Fruit fly (Drosophila melanogaster) S2 (cell line): ENCODE data around the gene CG7201.

ENCODE experiments used
- CG8478 ChIP-seq: fragments of >200 bp; optimal IDR thresholded peaks from 2 replicates; lab custom pipeline; 2018
- CTCF ChIP-seq, 2 experiments: fragments of >200 bp; optimal IDR thresholded peaks; 2 replicates each; lab custom pipeline; 2018

DNA sequence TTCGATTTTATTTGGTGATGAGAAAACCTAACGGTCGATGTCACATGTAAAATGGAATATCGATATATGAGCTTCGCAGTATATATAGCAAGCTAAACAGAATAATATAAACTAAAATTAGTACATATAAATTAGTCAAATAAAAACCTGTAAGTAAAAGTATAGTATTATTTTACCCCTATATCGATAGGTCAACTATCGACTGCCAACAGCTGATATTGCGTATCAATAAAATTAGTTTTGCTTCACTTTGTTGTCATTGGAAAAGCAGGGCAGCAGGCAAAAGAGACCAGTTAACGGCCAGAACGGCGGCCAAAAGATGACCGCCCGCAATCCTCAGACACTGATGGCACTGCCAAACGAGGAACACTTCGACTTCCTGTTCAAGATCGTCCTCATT lies 1.8 kb upstream of the CG7201 start, which contains the start of gene Rab19:
- TF ChIP-seq CTCF (optimal IDR thresholded peaks at IDR 0.05; lab: Kevin White, UChicago) (no peak), CG8478 (lab: Kevin White, UChicago) (no peak)
